Fruit fly (Drosophila melanogaster): Measurements from ENCODE around the gene GILT1.

The GILT1 gene

DNA sequence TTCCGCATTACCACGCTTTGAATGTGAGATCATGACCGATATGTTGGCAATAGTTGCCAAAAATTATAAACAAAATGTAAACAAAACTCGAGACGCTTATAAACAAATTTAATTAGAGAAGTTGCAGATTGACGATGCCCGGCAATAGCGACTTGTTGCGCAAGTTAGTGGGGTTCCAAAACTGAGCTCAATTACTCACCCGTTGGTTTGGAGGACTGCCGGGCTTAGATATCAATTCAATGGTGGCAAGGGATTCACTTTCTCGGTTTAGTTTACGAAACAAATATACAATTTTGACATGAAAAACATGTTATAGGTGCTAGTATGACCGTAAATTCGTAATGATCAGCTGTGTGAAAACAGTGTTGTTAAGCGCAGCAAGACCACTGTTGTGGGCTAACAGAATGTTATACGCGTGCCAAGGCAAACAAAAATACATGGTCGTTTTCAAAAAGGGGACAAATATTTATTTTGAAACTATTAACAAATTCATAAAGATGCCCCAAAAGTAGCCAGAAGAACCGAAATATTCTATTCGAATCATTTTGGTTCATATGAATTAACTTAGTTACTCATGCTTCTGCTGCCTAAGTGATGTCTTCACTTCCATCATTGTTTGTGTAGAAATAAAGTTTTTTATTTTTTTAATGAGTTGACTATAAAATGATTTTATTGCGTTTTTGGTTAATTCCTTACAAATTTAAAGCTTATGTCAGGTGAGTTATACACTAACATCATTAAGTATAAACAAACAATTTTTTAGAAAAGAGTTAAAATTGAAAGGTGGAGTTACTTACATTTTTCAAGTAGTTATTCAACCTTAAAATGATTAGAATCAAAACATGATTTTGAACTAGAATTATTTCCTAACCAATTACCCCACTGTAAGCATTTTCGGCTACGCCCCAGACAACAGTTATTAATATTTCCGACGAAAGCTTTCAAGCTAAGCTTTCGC, 34.8 kb downstream of the GILT1 start, which contains the start of gene Elp6 (continued):
- peak; percentile 44 for TF ChIP-seq gro (GFP tag; optimal IDR thresholded peaks at IDR 0.05)
- TF ChIP-seq ro (GFP tag; IDR thresholded peaks at IDR 0.05), result no peak
- peak; percentile 33 for TF ChIP-seq trh (GFP tag; optimal IDR thresholded peaks at IDR 0.05)
- TF ChIP-seq CG1832 (GFP tag; optimal IDR thresholded peaks at IDR 0.05), result no peak
- peak; percentile 50; the same call in 1 of the 2 replicates for TF ChIP-seq Atf6 (GFP tag; IDR thresholded peaks at IDR 0.05)
- peak; percentile 53; the same call in 2 of the 4 replicates for TF ChIP-seq Gug (GFP tag; IDR thresholded peaks at IDR 0.05)
- no peak for TF ChIP-seq CG32772 (GFP tag; IDR thresholded peaks at IDR 0.05)
- TF ChIP-seq CG18011 (GFP tag; optimal IDR thresholded peaks at IDR 0.05), result peak; percentile 10
- TF ChIP-seq Mad (GFP tag; optimal IDR thresholded peaks at IDR 0.05), result no peak
- TF ChIP-seq ash1 (GFP tag; optimal IDR thresholded peaks at IDR 0.05), result no peak
- no peak for TF ChIP-seq CG34224 (GFP tag; IDR thresholded peaks at IDR 0.05; ENCODE audit: partially characterized antibody)
- TF ChIP-seq CG16863 (GFP tag; optimal IDR thresholded peaks at IDR 0.05), result peak; percentile 44
- TF ChIP-seq sna (GFP tag; IDR thresholded peaks at IDR 0.05; ENCODE audit: partially characterized antibody), result no peak
- TF ChIP-seq ara (GFP tag; IDR thresholded peaks at IDR 0.05), result no peak
- peak; percentile 59 for TF ChIP-seq cwo (GFP tag; optimal IDR thresholded peaks at IDR 0.05)
- no peak for TF ChIP-seq gsb (GFP tag; IDR thresholded peaks at IDR 0.05)
- TF ChIP-seq CG11456 (GFP tag; IDR thresholded peaks at IDR 0.05), result peak; percentile 77; the same call in 2 of the 3 replicates
- TF ChIP-seq CG32532 (GFP tag; IDR thresholded peaks at IDR 0.05), result peak; percentile 67
- TF ChIP-seq Med (GFP tag), result peak; percentile 77
- TF ChIP-seq CG17385 (GFP tag; optimal IDR thresholded peaks at IDR 0.05), result peak; percentile 57
- no peak for TF ChIP-seq CG8478 (optimal IDR thresholded peaks at IDR 0.05)
- no peak for TF ChIP-seq crol (GFP tag; IDR thresholded peaks at IDR 0.05)
- TF ChIP-seq az2 (GFP tag; optimal IDR thresholded peaks at IDR 0.05), result peak; percentile 53
- TF ChIP-seq ATbp (GFP tag; optimal IDR thresholded peaks at IDR 0.05), result peak; percentile 42
- TF ChIP-seq odd (GFP tag; optimal IDR thresholded peaks at IDR 0.05), result peak; percentile 57
- peak in 1 of 2 experiments; percentile 62 for TF ChIP-seq eve (GFP tag; optimal IDR thresholded peaks at IDR 0.05)
- peak; percentile 69 for TF ChIP-seq lilli (GFP tag; optimal IDR thresholded peaks at IDR 0.05)
- TF ChIP-seq Oli (tag; optimal IDR thresholded peaks at IDR 0.05), result peak; percentile 77
- no peak for TF ChIP-seq CG3065 (GFP tag; optimal IDR thresholded peaks at IDR 0.05)
- TF ChIP-seq Dip3 (GFP tag; optimal IDR thresholded peaks at IDR 0.05), result peak; percentile 47
- TF ChIP-seq C15 (GFP tag; IDR thresholded peaks at IDR 0.05), result 0 out of 3 replicates have a peak, but pooled peaks have one; percentile 19
- TF ChIP-seq CG11723 (GFP tag; optimal IDR thresholded peaks at IDR 0.05), result no peak
- TF ChIP-seq Sox102F (GFP tag; optimal IDR thresholded peaks at IDR 0.05), result peak; percentile 69
- TF ChIP-seq CG8765 (GFP tag; IDR thresholded peaks at IDR 0.05), result no peak
- peak; percentile 58 for TF ChIP-seq Atf-2 (GFP tag; optimal IDR thresholded peaks at IDR 0.05)
- TF ChIP-seq en (GFP tag; optimal IDR thresholded peaks at IDR 0.05), result no peak
- TF ChIP-seq dati (GFP tag; IDR thresholded peaks at IDR 0.05), result 0 out of 2 replicates have a peak, but pooled peaks have one; percentile 35
- peak; percentile 34 for TF ChIP-seq fd3F (GFP tag; optimal IDR thresholded peaks at IDR 0.05)
- peak; percentile 48; the same call in 1 of the 2 replicates for TF ChIP-seq CG11085 (GFP tag; IDR thresholded peaks at IDR 0.05)
- peak; percentile 18; the same call in 1 of the 3 replicates for TF ChIP-seq CG14050 (GFP tag; IDR thresholded peaks at IDR 0.05)
- peak; percentile 31 for TF ChIP-seq Sry-δ (GFP tag; optimal IDR thresholded peaks at IDR 0.05)
- peak; percentile 19 for TF ChIP-seq CG12219 (GFP tag; optimal IDR thresholded peaks at IDR 0.05)
- no peak for TF ChIP-seq CG4360 (GFP tag; IDR thresholded peaks at IDR 0.05)
- TF ChIP-seq CG12236 (GFP tag; optimal IDR thresholded peaks at IDR 0.05), result peak; percentile 32
- TF ChIP-seq emc (GFP tag; optimal IDR thresholded peaks at IDR 0.05), result peak; percentile 48
- TF ChIP-seq Neu2 (GFP tag; optimal IDR thresholded peaks at IDR 0.05; ENCODE audit: borderline replicate concordance), result no peak
- peak; percentile 30 for TF ChIP-seq CG3163 (GFP tag; optimal IDR thresholded peaks at IDR 0.05)
- no peak for TF ChIP-seq zen2 (GFP tag; IDR thresholded peaks at IDR 0.05; ENCODE audit: partially characterized antibody)
- TF ChIP-seq sima (GFP tag; optimal IDR thresholded peaks at IDR 0.05), result no peak
